Worm (Caenorhabditis elegans) whole organism, dauer: ENCODE data around the gene F08H9.3.
"Not testable (repeated sequence)": the region's sequence is repeated elsewhere in the genome, so short reads cannot be mapped to it uniquely, and the experiment has no call there.

Experiments used
- unc-62 ChIP-seq: sonication (generic microtip); optimal IDR thresholded peaks from 2 replicates; lab custom pipeline; 2017; ENCODE audit warnings: missing biosample characterization, missing genetic modification reagents, missing genetic modification characterization

Gene F08H9.3

ce11 chrV:14463087-14463486 is at the start of gene F08H9.3:
TSS of gene F08H9.3 (minus strand) at chrV:14463338.
- TF ChIP-seq unc-62: not testable (repeated sequence)

- no peak for TF ChIP-seq unc-62
Observed at ce11 chrV:14510746-14511145, 47.6 kb upstream of the F08H9.3 start, which contains the start of gene R02D5.9. TSS of gene R02D5.9 (minus strand) at chrV:14511123.

- no peak for TF ChIP-seq unc-62
Observed at ce11 chrV:14508556-14508955, 45.4 kb upstream of the F08H9.3 start.

- TF ChIP-seq unc-62: no peak
Observed at ce11 chrV:14508005-14508521, 44.9 kb upstream of the F08H9.3 start, which contains the start of gene R02D5.1. TSS of gene R02D5.1 (plus strand) at chrV:14508249.

- TF ChIP-seq unc-62: no peak
Observed at ce11 chrV:14506713-14507675, 43.9 kb upstream of the F08H9.3 start.

- no peak for TF ChIP-seq unc-62
Observed at ce11 chrV:14505745-14506214, 42.6 kb upstream of the F08H9.3 start.

- TF ChIP-seq unc-62: no peak
Observed at ce11 chrV:14504774-14505173, 41.6 kb upstream of the F08H9.3 start.

ce11 chrV:14504120-14504519 is 41.0 kb upstream of the F08H9.3 start:
- no peak for TF ChIP-seq unc-62

- no peak for TF ChIP-seq unc-62
Observed at ce11 chrV:14503065-14503464, 39.9 kb upstream of the F08H9.3 start.

- TF ChIP-seq unc-62: no peak
Observed at ce11 chrV:14501136-14501535, 38.0 kb upstream of the F08H9.3 start, which contains the start of gene R02D5.24. TSS of gene R02D5.24 (plus strand) at chrV:14501340.

ce11 chrV:14500554-14500953 is 37.4 kb upstream of the F08H9.3 start:
- TF ChIP-seq unc-62: no peak

ce11 chrV:14499074-14499864 is 36.1 kb upstream of the F08H9.3 start:
- no peak for TF ChIP-seq unc-62

- TF ChIP-seq unc-62: no peak
Observed at ce11 chrV:14498204-14498603, 35.1 kb upstream of the F08H9.3 start.

- TF ChIP-seq unc-62: no peak
Observed at ce11 chrV:14496446-14496845, 33.3 kb upstream of the F08H9.3 start.

ce11 chrV:14495493-14495892 is 32.4 kb upstream of the F08H9.3 start:
- TF ChIP-seq unc-62: no peak

- TF ChIP-seq unc-62: no peak
Observed at ce11 chrV:14493665-14494064, 30.5 kb upstream of the F08H9.3 start.

ce11 chrV:14491097-14491496 is 28.0 kb upstream of the F08H9.3 start:
- TF ChIP-seq unc-62: no peak
